Worm (Caenorhabditis elegans) whole organism, early embryonic: Measurements from ENCODE around the gene ZK673.4.

Experiments
- B0310.2 ChIP-seq: sonication (generic microtip); optimal IDR thresholded peaks from 2 replicates; lab custom pipeline; 2016; ENCODE audit warnings: mild to moderate bottlenecking, missing genetic modification characterization, missing compliant biosample characterization
- F13C5.2 ChIP-seq: sonication (generic microtip); optimal IDR thresholded peaks from 2 replicates; lab custom pipeline; 2017; ENCODE audit warnings: mild to moderate bottlenecking, missing genetic modification characterization, inconsistent platforms, missing compliant biosample characterization
- aly-1 ChIP-seq: sonication (generic microtip); optimal IDR thresholded peaks from 2 replicates; lab custom pipeline; 2016; ENCODE audit warnings: missing genetic modification characterization, missing compliant biosample characterization
- ama-1 ChIP-seq: fragments of 150-350 bp; optimal IDR thresholded peaks from 2 replicates; lab custom pipeline; 2014
- flt-1 ChIP-seq: fragments of 200-800 bp; sonication (Bioruptor generic); IDR thresholded peaks from 2 replicates; pipeline ENCODE4 v1.3.6; 2022; ENCODE audit warnings: missing genetic modification characterization, missing compliant biosample characterization
- hmbx-1 ChIP-seq: sonication (generic microtip); optimal IDR thresholded peaks from 2 replicates; lab custom pipeline; 2016; ENCODE audit warnings: mild to moderate bottlenecking, missing genetic modification characterization, missing compliant biosample characterization
- hnd-1 ChIP-seq: sonication (generic microtip); optimal IDR thresholded peaks from 2 replicates; lab custom pipeline; 2016; ENCODE audit warnings: missing genetic modification characterization, missing compliant biosample characterization
- pes-1 ChIP-seq: fragments of 200-800 bp; sonication (Bioruptor generic); IDR thresholded peaks from 2 replicates; pipeline ENCODE4 v1.3.6; 2022; ENCODE audit warnings: missing genetic modification reagents, missing genetic modification characterization, missing compliant biosample characterization
- sea-1 ChIP-seq: fragments of 200-800 bp; sonication (Bioruptor generic); conservative IDR thresholded peaks from 2 replicates; pipeline ENCODE4 v1.3.6; 2022; ENCODE audit warnings: missing genetic modification characterization, missing compliant biosample characterization
- tbx-11 ChIP-seq: fragments of 200-800 bp; sonication (Bioruptor generic); IDR thresholded peaks from 2 replicates; pipeline ENCODE4 v1.3.6; 2022; ENCODE audit warnings: missing genetic modification characterization, missing compliant biosample characterization
- tbx-37 ChIP-seq: fragments of 200-800 bp; sonication (Bioruptor generic); conservative IDR thresholded peaks from 2 replicates; pipeline ENCODE4 v1.3.6; 2022; ENCODE audit warnings: missing genetic modification reagents, missing genetic modification characterization, missing compliant biosample characterization
- tra-4 ChIP-seq: sonication (generic microtip); optimal IDR thresholded peaks from 2 replicates; lab custom pipeline; 2017; ENCODE audit warnings: missing genetic modification characterization, missing compliant biosample characterization

ce11 chrII:10456979-10457378, 4.3 kb downstream of the ZK673.4 start, which contains the start of gene ZK673.11:
- no peak for TF ChIP-seq F13C5.2 (tag; lab: Kevin White, UChicago)
- no peak for TF ChIP-seq flt-1 (GFP tag; lab: Robert Waterston, UW)
- TF ChIP-seq hmbx-1 (tag; lab: Kevin White, UChicago), result no peak
- TF ChIP-seq tra-4 (tag; lab: Kevin White, UChicago), result no peak
- TF ChIP-seq tbx-37 (GFP tag; lab: Robert Waterston, UW), result no peak
- no peak for TF ChIP-seq sea-1
- no peak for TF ChIP-seq tbx-11 (GFP tag; lab: Robert Waterston, UW)
- TF ChIP-seq B0310.2 (tag; lab: Kevin White, UChicago), result no peak
- no peak for TF ChIP-seq aly-1 (tag; lab: Kevin White, UChicago)
- TF ChIP-seq ama-1 (lab: Kevin White, UChicago), result no peak
- no peak for TF ChIP-seq hnd-1 (tag; lab: Kevin White, UChicago)
- TF ChIP-seq pes-1, result no peak
